Fruit fly (Drosophila melanogaster): ENCODE data around the gene Wnt5.

The Wnt5 gene

dm6 chrX:18506639-18507528, 1.7 kb upstream of the Wnt5 start (continued):
- TF ChIP-seq CG6254 (GFP tag; optimal IDR thresholded peaks at IDR 0.05): peak; percentile 84
- no peak for TF ChIP-seq jigr1 (GFP tag; IDR thresholded peaks at IDR 0.05)
- peak; percentile 43 for TF ChIP-seq p53 (GFP tag; optimal IDR thresholded peaks at IDR 0.05)
- TF ChIP-seq Sox102F (GFP tag; optimal IDR thresholded peaks at IDR 0.05): peak; percentile 79
- TF ChIP-seq corto (GFP tag; optimal IDR thresholded peaks at IDR 0.05): peak; percentile 34
- no peak for TF ChIP-seq dan (GFP tag; IDR thresholded peaks at IDR 0.05)
- no peak for TF ChIP-seq tna (GFP tag; IDR thresholded peaks at IDR 0.05; ENCODE audit: partially characterized antibody)
- TF ChIP-seq CG12299 (tag; optimal IDR thresholded peaks at IDR 0.05): no peak
- peak; percentile 80 for TF ChIP-seq sens-2 (GFP tag; IDR thresholded peaks at IDR 0.05)
- TF ChIP-seq CG2875 (GFP tag; optimal IDR thresholded peaks at IDR 0.05): peak; percentile 61
- TF ChIP-seq lola (GFP tag; optimal IDR thresholded peaks at IDR 0.05): peak in 1 of 3 experiments; percentile 48
- peak; percentile 75 for TF ChIP-seq NK7.1 (GFP tag; optimal IDR thresholded peaks at IDR 0.05)
- TF ChIP-seq CG8359 (GFP tag; optimal IDR thresholded peaks at IDR 0.05; ENCODE audit: borderline replicate concordance): peak; percentile 37
- TF ChIP-seq CG33557 (GFP tag; optimal IDR thresholded peaks at IDR 0.05): no peak
- peak; percentile 26 for TF ChIP-seq Bdp1 (GFP tag; optimal IDR thresholded peaks at IDR 0.05)
- peak; percentile 84 for TF ChIP-seq CG14441 (GFP tag; IDR thresholded peaks at IDR 0.05)
- TF ChIP-seq Sry-β (GFP tag; optimal IDR thresholded peaks at IDR 0.05): no peak
- TF ChIP-seq CG7556 (GFP tag; optimal IDR thresholded peaks at IDR 0.05): peak; percentile 77
- TF ChIP-seq CG13624 (GFP tag; optimal IDR thresholded peaks at IDR 0.05): peak; percentile 64
- TF ChIP-seq Sin3A (optimal IDR thresholded peaks at IDR 0.05): no peak
- no peak for TF ChIP-seq mld (GFP tag; IDR thresholded peaks at IDR 0.05; ENCODE audit: partially characterized antibody)
- peak; percentile 70 for TF ChIP-seq en (GFP tag; optimal IDR thresholded peaks at IDR 0.05)
- TF ChIP-seq Lpt (GFP tag; optimal IDR thresholded peaks at IDR 0.05): no peak
- TF ChIP-seq CG6683 (GFP tag; optimal IDR thresholded peaks at IDR 0.05): peak; percentile 57
- TF ChIP-seq CG3838 (GFP tag; optimal IDR thresholded peaks at IDR 0.05): no peak
- peak; percentile 41 for TF ChIP-seq CG4617 (GFP tag; optimal IDR thresholded peaks at IDR 0.05; ENCODE audit: borderline replicate concordance)
- TF ChIP-seq HLH4C (GFP tag; IDR thresholded peaks at IDR 0.05; ENCODE audit: partially characterized antibody): no peak
- TF ChIP-seq Usf (GFP tag; optimal IDR thresholded peaks at IDR 0.05): peak; percentile 32
- TF ChIP-seq Hr51 (GFP tag; optimal IDR thresholded peaks at IDR 0.05): peak; percentile 27 to 78
- TF ChIP-seq Sry-δ (GFP tag; optimal IDR thresholded peaks at IDR 0.05): peak; percentile 39
- peak; percentile 36 for TF ChIP-seq Deaf1 (tag; optimal IDR thresholded peaks at IDR 0.05)
- TF ChIP-seq ash1 (GFP tag; optimal IDR thresholded peaks at IDR 0.05): no peak
- peak; percentile 79 for TF ChIP-seq HLH54F (GFP tag; optimal IDR thresholded peaks at IDR 0.05)
- no peak for TF ChIP-seq luna (GFP tag; optimal IDR thresholded peaks at IDR 0.05)
- TF ChIP-seq Dbx (GFP tag; IDR thresholded peaks at IDR 0.05): peak; percentile 79
- TF ChIP-seq Atf6 (GFP tag; IDR thresholded peaks at IDR 0.05): peak; percentile 88
- peak; percentile 52 for TF ChIP-seq CG2202 (tag; optimal IDR thresholded peaks at IDR 0.05)
- peak; percentile 39 for TF ChIP-seq Nf-YB (GFP tag; optimal IDR thresholded peaks at IDR 0.05)
- TF ChIP-seq CG12104 (GFP tag; optimal IDR thresholded peaks at IDR 0.05): peak; percentile 65
- peak; percentile 90 for TF ChIP-seq CG17328 (GFP tag; IDR thresholded peaks at IDR 0.05)
- no peak for TF ChIP-seq kni (GFP tag; optimal IDR thresholded peaks at IDR 0.05)
- TF ChIP-seq B-H1 (GFP tag; IDR thresholded peaks at IDR 0.05): peak; percentile 56; the same call in 2 of the 3 replicates
- peak; percentile 43; the same call in 1 of the 2 replicates for TF ChIP-seq CG7372 (GFP tag; IDR thresholded peaks at IDR 0.05)
- TF ChIP-seq CG2116 (GFP tag; optimal IDR thresholded peaks at IDR 0.05): peak; percentile 41
- no peak for TF ChIP-seq CG17912 (GFP tag; optimal IDR thresholded peaks at IDR 0.05)
- TF ChIP-seq CG30403 (GFP tag; optimal IDR thresholded peaks at IDR 0.05): peak; percentile 84
- no peak for TF ChIP-seq knrl (GFP tag; IDR thresholded peaks at IDR 0.05; ENCODE audit: partially characterized antibody)
- peak; percentile 89 for TF ChIP-seq chm (GFP tag; IDR thresholded peaks at IDR 0.05)

Data from whole organism, embryonic.